Worm (Caenorhabditis elegans) whole organism, L3 larva: ENCODE data around the gene nkcc-1.

Source experiments
- ama-1 ChIP-seq: fragments of 150-350 bp; optimal IDR thresholded peaks from 2 replicates; lab custom pipeline; 2018
- nhr-77 ChIP-seq: fragments of 150-350 bp; optimal IDR thresholded peaks from 2 replicates; lab custom pipeline; 2014; ENCODE audit warnings: missing biosample characterization, missing genetic modification characterization
- unc-39 ChIP-seq: sonication (generic microtip); optimal IDR thresholded peaks from 4 replicates; lab custom pipeline; 2017; ENCODE audit warnings: missing biosample characterization, missing genetic modification characterization

ce11 chrIV:14115045-14115444 is 8.8 kb downstream of the nkcc-1 start:
- no peak for TF ChIP-seq ama-1 (lab: Kevin White, UChicago)
- TF ChIP-seq unc-39 (tag; lab: Kevin White, UChicago) = no peak
- TF ChIP-seq nhr-77 (tag; lab: Kevin White, UChicago) = no peak
